Fruit fly (Drosophila melanogaster) whole organism, embryonic: Measurements from ENCODE around the gene CG44838.

ENCODE experiments used
- Abd-B ChIP-seq: fragments of 200-800 bp; sonication (Bioruptor generic); optimal IDR thresholded peaks from 2 replicates; lab custom pipeline; 2018; ENCODE audit warnings: missing biosample characterization, mild to moderate bottlenecking, missing genetic modification characterization, moderate library complexity
- Atf6 ChIP-seq: fragments of 200-800 bp; sonication (Bioruptor generic); IDR thresholded peaks from 2 replicates; pipeline ENCODE4 v1.3.6; 2022; ENCODE audit warnings: missing biosample characterization, missing genetic modification characterization
- CG10366 ChIP-seq: fragments of 200-800 bp; sonication (Bioruptor generic); IDR thresholded peaks from 2 replicates; pipeline ENCODE4 v1.3.6; 2022; ENCODE audit warnings: missing biosample characterization, missing genetic modification characterization
- CG10654 ChIP-seq: fragments of 200-800 bp; sonication (Bioruptor generic); optimal IDR thresholded peaks from 2 replicates; lab custom pipeline; 2016; ENCODE audit warnings: missing biosample characterization, missing genetic modification characterization
- CG15601 ChIP-seq: fragments of 200-800 bp; sonication (Bioruptor generic); optimal IDR thresholded peaks from 3 replicates; lab custom pipeline; 2019; ENCODE audit warnings: missing biosample characterization, mild to moderate bottlenecking, missing genetic modification characterization, moderate library complexity
- CG16813 ChIP-seq: fragments of 200-800 bp; sonication (Bioruptor generic); IDR thresholded peaks from 3 replicates; pipeline ENCODE4 v1.3.6; 2022; ENCODE audit warnings: missing biosample characterization, missing genetic modification characterization; ENCODE audit not compliant: partially characterized antibody
- CG17829 ChIP-seq: fragments of 200-800 bp; optimal IDR thresholded peaks from 2 replicates; lab custom pipeline; 2019; ENCODE audit warnings: missing biosample characterization, mild to moderate bottlenecking, missing genetic modification characterization, moderate library complexity
- CG2129 ChIP-seq: fragments of 200-800 bp; sonication (Bioruptor generic); IDR thresholded peaks from 2 replicates; pipeline ENCODE4 v1.3.6; 2022; ENCODE audit warnings: missing biosample characterization, missing genetic modification characterization; ENCODE audit not compliant: partially characterized antibody
- CG3726 ChIP-seq: fragments of 200-800 bp; sonication (Bioruptor generic); IDR thresholded peaks from 3 replicates; pipeline ENCODE4, ENCODE4 v1.3.6; 2022; ENCODE audit warnings: missing biosample characterization, missing genetic modification characterization
- CG4424 ChIP-seq: fragments of 200-800 bp; sonication (Bioruptor generic); optimal IDR thresholded peaks from 3 replicates; lab custom pipeline; 2016; ENCODE audit warnings: missing biosample characterization, missing genetic modification characterization
- CG4820 ChIP-seq: fragments of 200-800 bp; sonication (Bioruptor generic); optimal IDR thresholded peaks from 3 replicates; lab custom pipeline; 2016; ENCODE audit warnings: missing biosample characterization, missing genetic modification characterization
- CG6689 ChIP-seq: fragments of 200-800 bp; sonication (Bioruptor generic); IDR thresholded peaks from 2 replicates; pipeline ENCODE4 v1.3.6; 2022; ENCODE audit warnings: missing biosample characterization, missing genetic modification characterization
- CG8765 ChIP-seq: fragments of 200-800 bp; sonication (Bioruptor generic); IDR thresholded peaks from 2 replicates; pipeline ENCODE4 v1.3.6; 2022; ENCODE audit warnings: missing biosample characterization, missing genetic modification characterization
- CG9727 ChIP-seq: fragments of 200-800 bp; sonication (Bioruptor generic); optimal IDR thresholded peaks from 3 replicates; lab custom pipeline; 2017; ENCODE audit warnings: missing biosample characterization, mild to moderate bottlenecking, missing genetic modification characterization
- D19B ChIP-seq: fragments of 200-800 bp; sonication (Bioruptor generic); optimal IDR thresholded peaks from 2 replicates; lab custom pipeline; 2017; ENCODE audit warnings: missing biosample characterization, mild to moderate bottlenecking, missing genetic modification characterization
- Dbx ChIP-seq: fragments of 200-800 bp; sonication (Bioruptor generic); IDR thresholded peaks from 3 replicates; pipeline ENCODE4 v1.3.6; 2022; ENCODE audit warnings: missing biosample characterization, missing genetic modification characterization
- Dip3 ChIP-seq: fragments of 200-800 bp; sonication (Bioruptor generic); optimal IDR thresholded peaks from 3 replicates; lab custom pipeline; 2016; ENCODE audit warnings: missing biosample characterization, missing genetic modification characterization
- Dll ChIP-seq: fragments of 200-800 bp; sonication (Bioruptor generic); IDR thresholded peaks from 4 replicates; pipeline ENCODE4 v1.3.6; 2022; ENCODE audit warnings: missing biosample characterization, missing genetic modification characterization; ENCODE audit not compliant: partially characterized antibody
- Doc3 ChIP-seq: fragments of 200-800 bp; sonication (Bioruptor generic); IDR thresholded peaks from 3 replicates; pipeline ENCODE4 v1.3.6; 2022; ENCODE audit warnings: missing biosample characterization, missing genetic modification characterization; ENCODE audit not compliant: partially characterized antibody
- E2f1 ChIP-seq: fragments of 200-800 bp; sonication (Bioruptor generic); IDR thresholded peaks from 2 replicates; pipeline ENCODE4 v1.3.6; 2022; ENCODE audit warnings: missing biosample characterization, missing genetic modification characterization
- ERR ChIP-seq: fragments of 200-800 bp; sonication (Bioruptor generic); optimal IDR thresholded peaks from 2 replicates; lab custom pipeline; 2016; ENCODE audit warnings: missing biosample characterization, missing genetic modification characterization
- H15 ChIP-seq: fragments of 200-800 bp; sonication (Bioruptor generic); IDR thresholded peaks from 3 replicates; pipeline ENCODE4 v1.3.6; 2022; ENCODE audit warnings: missing biosample characterization, missing genetic modification characterization
- HLH3B ChIP-seq: fragments of 200-800 bp; sonication (Bioruptor generic); IDR thresholded peaks from 2 replicates; pipeline ENCODE4 v1.3.6; 2022; ENCODE audit warnings: missing biosample characterization, missing genetic modification characterization
- HLH54F ChIP-seq: fragments of 200-800 bp; sonication (Bioruptor generic); optimal IDR thresholded peaks from 3 replicates; lab custom pipeline; 2016; ENCODE audit warnings: missing biosample characterization, missing genetic modification characterization
- Hand ChIP-seq: fragments of 200-800 bp; sonication (Bioruptor generic); optimal IDR thresholded peaks from 2 replicates; lab custom pipeline; 2017; ENCODE audit warnings: mild to moderate bottlenecking, missing biosample characterization, missing genetic modification reagents, missing genetic modification characterization
- HmgZ ChIP-seq: fragments of 200-800 bp; sonication (Bioruptor generic); optimal IDR thresholded peaks from 2 replicates; lab custom pipeline; 2018; ENCODE audit warnings: missing biosample characterization, mild to moderate bottlenecking, missing genetic modification characterization
- Mad ChIP-seq: fragments of 200-800 bp; sonication (Bioruptor generic); optimal IDR thresholded peaks from 2 replicates; lab custom pipeline; 2016; ENCODE audit warnings: missing biosample characterization, missing genetic modification characterization
- NfI ChIP-seq: fragments of 200-800 bp; sonication (Bioruptor generic); optimal IDR thresholded peaks from 3 replicates; lab custom pipeline; 2018; ENCODE audit warnings: missing biosample characterization, mild to moderate bottlenecking, missing genetic modification characterization, moderate library complexity
- PHDP ChIP-seq: fragments of 200-800 bp; sonication (Bioruptor generic); optimal IDR thresholded peaks from 3 replicates; lab custom pipeline; 2018; ENCODE audit warnings: missing biosample characterization, mild to moderate bottlenecking, missing genetic modification characterization, moderate library complexity
- Xbp1 ChIP-seq: fragments of 200-800 bp; sonication (Bioruptor generic); optimal IDR thresholded peaks from 3 replicates; lab custom pipeline; 2016; ENCODE audit warnings: missing biosample characterization, mild to moderate bottlenecking, missing genetic modification characterization
- bab2 ChIP-seq: fragments of 200-800 bp; sonication (Bioruptor generic); optimal IDR thresholded peaks from 2 replicates; lab custom pipeline; 2016; ENCODE audit warnings: missing biosample characterization, missing genetic modification characterization
- cas ChIP-seq: fragments of 200-800 bp; sonication (Bioruptor generic); IDR thresholded peaks from 2 replicates; pipeline ENCODE4 v1.3.6; 2022; ENCODE audit warnings: missing biosample characterization, missing genetic modification characterization
- disco-r ChIP-seq: fragments of 200-800 bp; sonication (Bioruptor generic); optimal IDR thresholded peaks from 2 replicates; lab custom pipeline; 2016; ENCODE audit warnings: missing biosample characterization, missing genetic modification characterization
- dm ChIP-seq: fragments of 200-800 bp; sonication (Bioruptor generic); optimal IDR thresholded peaks from 3 replicates; lab custom pipeline; 2016; ENCODE audit warnings: missing biosample characterization, missing genetic modification characterization
- fd102C ChIP-seq: fragments of 200-800 bp; sonication (Bioruptor generic); optimal IDR thresholded peaks from 2 replicates; lab custom pipeline; 2018; ENCODE audit warnings: missing biosample characterization, mild to moderate bottlenecking, missing genetic modification characterization, moderate library complexity
- fd3F ChIP-seq: fragments of 200-800 bp; sonication (Bioruptor generic); optimal IDR thresholded peaks from 2 replicates; lab custom pipeline; 2018; ENCODE audit warnings: missing biosample characterization, mild to moderate bottlenecking, missing genetic modification characterization, moderate library complexity
- ftz-f1 ChIP-seq: fragments of 200-800 bp; sonication (Bioruptor generic); optimal IDR thresholded peaks from 2 replicates; lab custom pipeline; 2016; ENCODE audit warnings: missing biosample characterization, missing genetic modification characterization
- gcm2 ChIP-seq: fragments of 200-800 bp; sonication (Bioruptor generic); optimal IDR thresholded peaks from 2 replicates; lab custom pipeline; 2016; ENCODE audit warnings: missing biosample characterization, missing genetic modification characterization
- gem ChIP-seq: fragments of 200-800 bp; sonication (Bioruptor generic); optimal IDR thresholded peaks from 2 replicates; lab custom pipeline; 2019; ENCODE audit warnings: missing biosample characterization, mild to moderate bottlenecking, missing genetic modification characterization, moderate library complexity
- grn ChIP-seq: fragments of 200-800 bp; sonication (Bioruptor generic); optimal IDR thresholded peaks from 3 replicates; lab custom pipeline; 2017; ENCODE audit warnings: missing biosample characterization, missing genetic modification characterization
- hb ChIP-seq: fragments of 200-800 bp; sonication (Bioruptor generic); IDR thresholded peaks from 3 replicates; pipeline ENCODE4 v1.3.6; 2022; ENCODE audit warnings: missing biosample characterization, missing genetic modification characterization; ENCODE audit not compliant: partially characterized antibody
- hth ChIP-seq: fragments of >200 bp; optimal IDR thresholded peaks from 2 replicates; lab custom pipeline; 2017; ENCODE audit warnings: inconsistent platforms
- prd ChIP-seq, 3 experiments: fragments of >200 bp in 2 of 3; fragments of 200-800 bp in 1 of 3; sonication (Bioruptor generic) in 1 of 3; optimal IDR thresholded peaks in 2 of 3; IDR thresholded peaks in 1 of 3; 2 replicates in 2 of 3; 3 replicates in 1 of 3; pipeline versions ENCODE4 v1.3.6 to Lab custom; 2017 to 2022; ENCODE audit warnings: missing biosample characterization in 1 of 3, missing genetic modification characterization in 1 of 3
- shn ChIP-seq: fragments of 200-800 bp; sonication (Bioruptor generic); optimal IDR thresholded peaks from 3 replicates; lab custom pipeline; 2016; ENCODE audit warnings: missing biosample characterization, missing genetic modification characterization
- sim ChIP-seq: fragments of 200-800 bp; sonication (Bioruptor generic); IDR thresholded peaks from 2 replicates; pipeline ENCODE4 v1.3.6; 2022; ENCODE audit warnings: missing biosample characterization, missing genetic modification characterization
- slou ChIP-seq: fragments of 200-800 bp; sonication (Bioruptor generic); optimal IDR thresholded peaks from 3 replicates; lab custom pipeline; 2016; ENCODE audit warnings: missing biosample characterization, missing genetic modification characterization
- so ChIP-seq: fragments of 200-800 bp; sonication (Bioruptor generic); IDR thresholded peaks from 3 replicates; pipeline ENCODE4 v1.3.6; 2022; ENCODE audit warnings: missing biosample characterization, missing genetic modification characterization
- ssp ChIP-seq: fragments of 200-800 bp; sonication (Bioruptor generic); IDR thresholded peaks from 2 replicates; pipeline ENCODE4 v1.3.6; 2022; ENCODE audit warnings: missing biosample characterization, missing genetic modification characterization
- tin ChIP-seq: fragments of 200-800 bp; sonication (Bioruptor generic); optimal IDR thresholded peaks from 3 replicates; lab custom pipeline; 2016; ENCODE audit warnings: missing biosample characterization, missing genetic modification characterization
- vnd ChIP-seq: fragments of 200-800 bp; sonication (Bioruptor generic); IDR thresholded peaks from 3 replicates; pipeline ENCODE4 v1.3.6; 2022; ENCODE audit warnings: missing biosample characterization, missing genetic modification characterization; ENCODE audit not compliant: partially characterized antibody
- zen2 ChIP-seq: fragments of 200-800 bp; sonication (Bioruptor generic); IDR thresholded peaks from 3 replicates; pipeline ENCODE4 v1.3.6; 2022; ENCODE audit warnings: missing biosample characterization, missing genetic modification characterization; ENCODE audit not compliant: partially characterized antibody

Gene CG44838

DNA sequence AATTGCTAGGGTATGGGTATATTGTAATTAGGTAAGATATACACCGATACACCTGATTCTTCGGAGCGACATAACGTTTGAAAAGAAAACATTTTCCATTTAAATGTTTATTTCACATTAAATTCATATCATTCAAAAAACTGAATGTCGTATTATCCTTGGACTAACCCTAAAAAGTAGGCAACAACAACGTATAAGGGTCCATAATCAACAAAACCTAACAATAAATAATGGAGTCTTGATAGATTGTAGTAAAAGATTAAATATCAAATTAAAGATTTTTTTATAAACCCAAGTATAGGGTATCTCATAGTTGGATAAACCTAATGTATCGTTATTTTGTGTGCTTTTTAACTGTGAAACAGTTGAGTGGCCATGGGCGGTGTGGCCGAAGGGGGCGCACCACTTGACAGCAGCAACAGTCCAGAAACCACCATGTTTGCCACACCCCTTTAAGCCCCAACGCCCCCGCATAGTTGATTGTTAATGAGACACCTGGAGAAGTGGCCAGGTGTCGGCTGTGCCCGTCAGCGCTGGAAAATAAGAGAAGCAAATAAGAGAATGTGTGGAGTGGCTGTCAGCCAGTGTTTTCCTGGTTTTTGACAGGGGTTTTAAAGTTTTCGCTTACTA is 7.5 kb downstream of the CG44838 start (continued):
- no peak for TF ChIP-seq H15 (GFP tag; lab: Robert Waterston, UW)
- TF ChIP-seq ftz-f1 = no peak
- TF ChIP-seq CG4424 = peak; percentile 3
- peak; percentile 15 for TF ChIP-seq shn (GFP tag; lab: Kevin White, UChicago)
- TF ChIP-seq CG10366 (GFP tag; lab: Robert Waterston, UW) = no peak
- TF ChIP-seq grn (GFP tag; lab: Kevin White, UChicago) = no peak
- TF ChIP-seq sim (GFP tag; lab: Robert Waterston, UW) = no peak
- no peak for TF ChIP-seq HLH3B (GFP tag; lab: Robert Waterston, UW)
- no peak for TF ChIP-seq CG15601 (tag; lab: Kevin White, UChicago)
- TF ChIP-seq disco-r (GFP tag; lab: Kevin White, UChicago) = no peak
- TF ChIP-seq NfI (GFP tag; lab: Kevin White, UChicago) = peak; percentile 7
- TF ChIP-seq hb (GFP tag; lab: Robert Waterston, UW) = 0 out of 3 replicates have a peak, but pooled peaks have one; percentile 33
- TF ChIP-seq HLH54F = no peak
- no peak for TF ChIP-seq Doc3 (GFP tag; lab: Robert Waterston, UW)
- TF ChIP-seq ssp (GFP tag; lab: Robert Waterston, UW) = no peak
- no peak for TF ChIP-seq dm (GFP tag; lab: Kevin White, UChicago)
- TF ChIP-seq Dll (GFP tag; lab: Robert Waterston, UW) = no peak
- TF ChIP-seq tin (GFP tag; lab: Kevin White, UChicago) = no peak
- peak; percentile 28 for TF ChIP-seq CG9727 (GFP tag; lab: Kevin White, UChicago)
- TF ChIP-seq D19B (GFP tag; lab: Kevin White, UChicago) = peak; percentile 76
- no peak for TF ChIP-seq CG17829 (tag; lab: Kevin White, UChicago)
- no peak for TF ChIP-seq vnd (GFP tag; lab: Robert Waterston, UW)
- no peak for TF ChIP-seq bab2 (GFP tag; lab: Kevin White, UChicago)
- peak; percentile 30 for TF ChIP-seq PHDP (tag; lab: Kevin White, UChicago)
- TF ChIP-seq hth (lab: Kevin White, UChicago) = no peak
- no peak for TF ChIP-seq CG2129 (GFP tag; lab: Robert Waterston, UW)
- no peak for TF ChIP-seq CG6689
- no peak for TF ChIP-seq CG8765
- TF ChIP-seq Atf6 (GFP tag; lab: Robert Waterston, UW) = no peak
- TF ChIP-seq gem (tag; lab: Kevin White, UChicago) = peak; percentile 58
- no peak for TF ChIP-seq fd3F (GFP tag; lab: Kevin White, UChicago)
- TF ChIP-seq Dip3 (GFP tag; lab: Kevin White, UChicago) = no peak
- TF ChIP-seq zen2 (GFP tag; lab: Robert Waterston, UW) = no peak
- no peak for TF ChIP-seq slou (GFP tag; lab: Kevin White, UChicago)
- TF ChIP-seq gcm2 (GFP tag; lab: Kevin White, UChicago) = no peak
- TF ChIP-seq CG3726 (GFP tag; lab: Robert Waterston, UW) = no peak
- TF ChIP-seq prd (optimal IDR thresholded peaks at IDR 0.05; lab: Kevin White, UChicago) = no peak
- no peak for TF ChIP-seq prd (GFP tag; IDR thresholded peaks at IDR 0.05; lab: Robert Waterston, UW)
- TF ChIP-seq E2f1 (GFP tag; lab: Robert Waterston, UW) = no peak
- TF ChIP-seq CG10654 (GFP tag; lab: Kevin White, UChicago) = no peak
- TF ChIP-seq cas (GFP tag; lab: Robert Waterston, UW) = no peak
- no peak for TF ChIP-seq Abd-B (GFP tag; lab: Kevin White, UChicago)
- no peak for TF ChIP-seq Dbx
- no peak for TF ChIP-seq ERR (GFP tag; lab: Kevin White, UChicago)
- no peak for TF ChIP-seq Mad (GFP tag; lab: Kevin White, UChicago)
- no peak for TF ChIP-seq CG16813 (GFP tag; lab: Robert Waterston, UW)
- TF ChIP-seq HmgZ (tag; lab: Kevin White, UChicago) = no peak
- TF ChIP-seq Xbp1 = peak; percentile 26
- no peak for TF ChIP-seq fd102C (GFP tag; lab: Kevin White, UChicago)
- no peak for TF ChIP-seq Hand (GFP tag; lab: Kevin White, UChicago)
- no peak for TF ChIP-seq so
- TF ChIP-seq CG4820 (GFP tag; lab: Kevin White, UChicago) = no peak
